Fruit fly (Drosophila melanogaster) whole organism, adult: ENCODE data around the gene CG8675.

Source experiments
- CG11617 ChIP-seq: fragments of 200-800 bp; sonication (Bioruptor generic); optimal IDR thresholded peaks from 2 replicates; lab custom pipeline; 2017; ENCODE audit warnings: mild to moderate bottlenecking, missing biosample characterization, missing genetic modification reagents, missing genetic modification characterization
- CG12768 ChIP-seq: fragments of 200-800 bp; sonication (Bioruptor generic); optimal IDR thresholded peaks from 2 replicates; lab custom pipeline; 2017; ENCODE audit warnings: missing biosample characterization, missing genetic modification characterization, mild to moderate bottlenecking, moderate library complexity, missing genetic modification reagents
- CG14711 ChIP-seq: fragments of 200-800 bp; sonication (Bioruptor generic); optimal IDR thresholded peaks from 2 replicates; lab custom pipeline; 2018; ENCODE audit warnings: missing biosample characterization, mild to moderate bottlenecking, missing genetic modification characterization, moderate library complexity
- CG1620 ChIP-seq: fragments of 200-800 bp; sonication (Bioruptor generic); optimal IDR thresholded peaks from 2 replicates; lab custom pipeline; 2016; ENCODE audit warnings: missing biosample characterization, missing genetic modification characterization
- CG33017 ChIP-seq: fragments of 200-800 bp; sonication (Bioruptor generic); optimal IDR thresholded peaks from 2 replicates; lab custom pipeline; 2018; ENCODE audit warnings: missing biosample characterization, mild to moderate bottlenecking, missing genetic modification characterization, moderate library complexity
- CG5204 ChIP-seq: fragments of 200-800 bp; sonication (Bioruptor generic); optimal IDR thresholded peaks from 2 replicates; lab custom pipeline; 2016; ENCODE audit warnings: missing biosample characterization, missing genetic modification characterization
- CG7045 ChIP-seq: fragments of 200-800 bp; sonication (Bioruptor generic); optimal IDR thresholded peaks from 2 replicates; lab custom pipeline; 2017; ENCODE audit warnings: missing biosample characterization, mild to moderate bottlenecking, missing genetic modification characterization
- CG7101 ChIP-seq: fragments of 200-800 bp; sonication (Bioruptor generic); optimal IDR thresholded peaks from 2 replicates; lab custom pipeline; 2018; ENCODE audit warnings: missing biosample characterization, mild to moderate bottlenecking, missing genetic modification characterization, moderate library complexity
- Clk ChIP-seq: fragments of 200-800 bp; sonication (Bioruptor generic); optimal IDR thresholded peaks from 2 replicates; lab custom pipeline; 2017; ENCODE audit warnings: missing biosample characterization, missing genetic modification characterization
- Crg-1 ChIP-seq: fragments of 200-800 bp; sonication (Bioruptor generic); optimal IDR thresholded peaks from 2 replicates; lab custom pipeline; 2016; ENCODE audit warnings: missing biosample characterization, missing genetic modification characterization
- Hr96 ChIP-seq: fragments of 200-800 bp; sonication (Bioruptor generic); optimal IDR thresholded peaks from 2 replicates; lab custom pipeline; 2016; ENCODE audit warnings: missing biosample characterization, missing genetic modification characterization
- Mnt ChIP-seq: fragments of 200-800 bp; sonication (Bioruptor generic); optimal IDR thresholded peaks from 2 replicates; lab custom pipeline; 2016; ENCODE audit warnings: missing biosample characterization, mild to moderate bottlenecking, missing genetic modification characterization
- bab1 ChIP-seq: fragments of 200-800 bp; sonication (Bioruptor generic); optimal IDR thresholded peaks from 3 replicates; lab custom pipeline; 2019; ENCODE audit warnings: missing biosample characterization, mild to moderate bottlenecking, missing genetic modification characterization, moderate library complexity
- cic ChIP-seq: fragments of 200-800 bp; sonication (Bioruptor generic); optimal IDR thresholded peaks from 2 replicates; lab custom pipeline; 2017; ENCODE audit warnings: missing biosample characterization, mild to moderate bottlenecking, missing genetic modification characterization, moderate library complexity
- cnc ChIP-seq, 2 experiments: fragments of >200 bp; optimal IDR thresholded peaks; 2 replicates each; lab custom pipeline; 2017
- kay ChIP-seq: fragments of 200-800 bp; sonication (Bioruptor generic); peaks from one replicate; lab custom pipeline; 2016; ENCODE audit warnings: missing biosample characterization, missing genetic modification characterization, borderline replicate concordance
- ovo ChIP-seq: fragments of 200-800 bp; sonication (Bioruptor generic); optimal IDR thresholded peaks from 2 replicates; lab custom pipeline; 2016; ENCODE audit warnings: missing biosample characterization, missing genetic modification characterization
- pad ChIP-seq: fragments of 200-800 bp; sonication (Bioruptor generic); optimal IDR thresholded peaks from 3 replicates; lab custom pipeline; 2017; ENCODE audit warnings: missing biosample characterization, missing genetic modification characterization, mild to moderate bottlenecking, moderate library complexity, missing genetic modification reagents
- tj ChIP-seq: fragments of 200-800 bp; sonication (Bioruptor generic); optimal IDR thresholded peaks from 3 replicates; lab custom pipeline; 2017; ENCODE audit warnings: missing biosample characterization, mild to moderate bottlenecking, missing genetic modification characterization, moderate library complexity
- toe ChIP-seq: fragments of 200-800 bp; sonication (Bioruptor generic); optimal IDR thresholded peaks from 2 replicates; lab custom pipeline; 2016; ENCODE audit warnings: missing biosample characterization, missing genetic modification characterization

CG8675 gene

DNA sequence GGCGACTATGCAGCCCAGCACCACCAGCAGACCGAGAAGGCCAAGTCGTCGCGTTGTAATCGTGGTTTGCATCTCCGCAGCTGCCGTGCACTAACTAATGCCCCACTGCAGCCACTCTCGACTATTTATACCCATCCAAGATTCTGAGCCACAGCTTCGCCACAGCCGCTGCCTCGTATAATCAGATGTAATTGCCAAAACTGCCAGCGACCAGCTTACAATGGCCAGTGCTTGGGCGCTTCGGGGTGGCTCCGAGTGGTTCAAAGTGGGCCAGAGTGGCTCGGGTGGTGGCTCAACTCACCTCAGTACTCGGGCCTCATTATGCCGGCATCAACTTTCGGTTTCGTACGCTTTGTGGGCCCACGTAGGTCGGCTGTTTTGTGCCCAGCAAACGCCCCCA is 25.6 kb downstream of the CG8675 start, which contains the start of gene CG34327:
Gene CG34327 (minus strand): TSS at position 101 of the 400 bp plus-strand sequence.
- no peak for TF ChIP-seq CG1620 (GFP tag; lab: Kevin White, UChicago)
- no peak for TF ChIP-seq kay
- no peak for TF ChIP-seq Crg-1 (GFP tag; lab: Kevin White, UChicago)
- TF ChIP-seq CG11617, result no peak

DNA sequence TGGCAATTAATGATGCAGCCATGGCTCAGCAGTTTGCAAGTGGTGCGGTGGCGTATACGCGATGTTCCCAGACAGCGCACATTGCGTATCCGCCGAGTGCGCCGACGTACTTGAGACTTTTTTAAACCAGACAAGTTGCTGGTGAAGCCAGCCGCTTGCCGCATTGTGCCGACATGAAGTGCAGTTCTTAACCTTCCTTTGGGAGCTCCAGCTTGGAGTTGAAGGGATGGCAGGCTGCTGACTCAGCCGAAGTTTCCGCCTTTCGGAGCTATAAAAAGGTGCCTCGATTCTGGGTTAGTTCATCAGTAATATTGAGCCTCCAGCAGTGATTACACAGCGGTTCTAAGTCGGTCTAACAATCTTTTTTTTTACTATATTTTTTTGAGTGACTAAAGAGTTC is 28.2 kb downstream of the CG8675 start, which contains the start of gene CG5172:
Gene CG5172 (plus strand): TSS at position 301 of the 400 bp plus-strand sequence.
- TF ChIP-seq Mnt, result no peak
- no peak for TF ChIP-seq CG14711 (tag; lab: Kevin White, UChicago)
- no peak for TF ChIP-seq CG33017 (tag; lab: Kevin White, UChicago)
- TF ChIP-seq ovo (GFP tag; lab: Kevin White, UChicago), result no peak
- no peak for TF ChIP-seq pad (GFP tag; lab: Kevin White, UChicago)
- TF ChIP-seq CG12768, result no peak
- no peak for TF ChIP-seq CG1620 (GFP tag; lab: Kevin White, UChicago)
- TF ChIP-seq toe (GFP tag; lab: Kevin White, UChicago), result no peak
- no peak for TF ChIP-seq cic (GFP tag; lab: Kevin White, UChicago)
- TF ChIP-seq CG7045, result no peak
- no peak for TF ChIP-seq Crg-1 (GFP tag; lab: Kevin White, UChicago)
- no peak for TF ChIP-seq tj
- no peak for TF ChIP-seq CG7101 (tag; lab: Kevin White, UChicago)
- TF ChIP-seq cnc (optimal IDR thresholded peaks at IDR 0.05; lab: Kevin White, UChicago), result no peak
- TF ChIP-seq Hr96 (GFP tag; lab: Kevin White, UChicago), result no peak
- no peak for TF ChIP-seq kay

DNA sequence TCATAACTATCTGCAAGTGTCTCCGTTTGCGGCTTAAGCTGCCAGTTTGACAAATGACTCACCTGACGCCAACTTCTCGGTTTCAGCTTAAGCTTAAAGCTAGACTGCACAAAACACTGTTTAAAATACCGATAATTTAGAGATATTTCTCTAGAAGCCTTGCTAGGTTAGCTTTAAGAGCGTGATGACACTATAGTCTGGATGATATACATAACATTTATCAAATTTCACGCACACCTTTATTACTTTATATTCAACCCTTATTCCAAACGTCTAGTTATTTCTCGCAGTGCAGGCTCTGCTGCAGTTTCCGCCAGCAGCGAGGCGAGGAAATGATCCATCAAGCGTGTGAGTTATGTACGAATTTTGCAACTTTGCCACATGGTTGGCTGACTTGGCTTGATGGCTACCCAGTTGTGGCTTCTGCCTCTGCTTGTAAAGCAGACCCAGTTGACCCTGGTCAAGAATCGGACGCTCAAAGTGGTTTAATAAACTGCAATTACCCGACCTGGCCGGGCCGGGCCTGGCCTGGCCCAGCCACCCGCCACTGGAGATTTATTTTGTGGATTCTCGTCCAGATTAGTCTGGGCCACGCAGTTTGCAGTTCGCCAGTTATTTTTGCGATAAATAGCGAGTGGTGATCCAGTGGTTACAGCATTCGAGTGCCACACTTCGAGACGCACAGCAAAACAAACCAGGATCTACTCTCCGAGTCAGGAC is 30.9 kb downstream of the CG8675 start, which contains the start of gene CG12998:
Gene CG12998 (plus strand): TSS at position 436 of the 720 bp plus-strand sequence.
- TF ChIP-seq Mnt (no peak), ovo (GFP tag; lab: Kevin White, UChicago) (no peak), Clk (GFP tag; lab: Kevin White, UChicago) (no peak), kay (no peak), CG12768 (no peak), CG7045 (no peak), CG33017 (tag; lab: Kevin White, UChicago) (no peak), CG7101 (tag; lab: Kevin White, UChicago) (no peak), CG1620 (GFP tag; lab: Kevin White, UChicago) (no peak)

DNA sequence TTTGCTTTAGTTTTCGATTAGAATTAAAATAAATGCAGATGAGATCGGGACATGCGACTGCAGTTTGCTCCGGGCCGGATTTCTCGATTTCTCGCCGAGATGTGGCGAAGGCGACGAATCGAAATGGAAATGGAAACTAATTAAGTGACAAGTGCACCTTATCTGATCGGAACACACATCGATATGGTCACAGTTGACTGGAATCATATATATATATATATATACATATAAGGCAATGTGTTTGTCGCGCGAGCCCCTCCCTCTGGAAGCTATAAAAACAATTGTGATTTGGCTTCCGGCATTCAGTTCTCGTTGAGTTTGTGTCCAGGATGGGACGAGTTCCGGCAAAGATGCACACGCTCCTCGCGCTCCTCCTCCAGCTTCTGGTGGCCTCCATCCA is 34.3 kb downstream of the CG8675 start, which contains the start of gene CG5162:
Gene CG5162 (plus strand): TSS at position 301 of the 400 bp plus-strand sequence.
- TF ChIP-seq CG33017 (tag; lab: Kevin White, UChicago) (no peak), CG7101 (tag; lab: Kevin White, UChicago) (no peak), Mnt (no peak)

DNA sequence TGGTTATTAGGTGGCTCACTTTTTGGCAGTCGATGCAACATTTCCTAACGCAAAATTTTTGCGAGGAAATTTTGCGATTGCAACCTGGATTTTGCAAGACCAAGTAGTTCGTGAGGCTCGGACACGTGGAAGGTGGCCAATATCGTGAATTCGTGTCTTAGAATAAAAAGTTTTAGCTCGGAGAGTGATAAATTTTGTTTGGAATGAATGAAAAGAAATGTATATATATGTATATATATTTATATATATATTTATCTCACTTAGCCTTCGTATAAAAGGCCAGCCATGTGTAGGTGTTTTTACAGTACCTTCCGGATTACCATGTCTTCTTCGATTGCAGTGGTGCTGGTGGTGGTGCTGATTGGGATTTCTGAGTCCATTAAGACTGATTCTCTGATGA is 37.3 kb downstream of the CG8675 start, which contains the start of gene CG18258:
Gene CG18258 (plus strand): TSS at position 301 of the 400 bp plus-strand sequence.
- TF ChIP-seq CG33017 (tag; lab: Kevin White, UChicago), result no peak
- no peak for TF ChIP-seq Clk (GFP tag; lab: Kevin White, UChicago)
- no peak for TF ChIP-seq CG7101 (tag; lab: Kevin White, UChicago)
- no peak for TF ChIP-seq CG14711 (tag; lab: Kevin White, UChicago)
- no peak for TF ChIP-seq CG12768
- TF ChIP-seq CG7045, result no peak
- no peak for TF ChIP-seq kay
- no peak for TF ChIP-seq CG5204 (GFP tag; lab: Kevin White, UChicago)
- TF ChIP-seq cic (GFP tag; lab: Kevin White, UChicago), result no peak
- TF ChIP-seq tj, result no peak
- TF ChIP-seq cnc (optimal IDR thresholded peaks at IDR 0.05; lab: Kevin White, UChicago), result no peak
- TF ChIP-seq ovo (GFP tag; lab: Kevin White, UChicago), result no peak
- no peak for TF ChIP-seq pad (GFP tag; lab: Kevin White, UChicago)
- TF ChIP-seq Crg-1 (GFP tag; lab: Kevin White, UChicago), result no peak

DNA sequence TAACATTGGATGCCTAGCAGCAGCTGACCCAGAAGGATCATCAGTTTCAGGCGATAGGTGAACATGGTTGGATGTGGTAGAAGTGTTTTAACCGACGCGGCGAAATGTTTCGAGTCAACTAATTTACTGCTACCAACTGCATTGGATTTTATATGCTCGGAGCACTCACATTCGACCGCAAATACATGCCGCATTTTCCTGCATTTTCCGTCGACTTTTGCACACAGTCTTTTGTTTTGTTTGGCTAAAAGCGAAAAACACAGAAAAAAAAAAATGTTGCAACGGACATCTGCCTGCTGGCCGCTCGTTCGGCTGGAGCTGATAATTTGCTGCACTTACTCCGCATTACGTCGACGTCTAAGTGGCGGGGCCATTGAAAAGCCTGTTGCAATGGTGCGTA is 39.4 kb downstream of the CG8675 start, which contains the start of gene CG12995:
Gene CG12995 (minus strand): TSS at position 101 of the 400 bp plus-strand sequence.
- TF ChIP-seq toe (GFP tag; lab: Kevin White, UChicago) (no peak), Clk (GFP tag; lab: Kevin White, UChicago) (no peak), tj (no peak), CG14711 (tag; lab: Kevin White, UChicago) (no peak), CG7101 (tag; lab: Kevin White, UChicago) (no peak), CG5204 (GFP tag; lab: Kevin White, UChicago) (no peak), CG1620 (GFP tag; lab: Kevin White, UChicago) (no peak), ovo (GFP tag; lab: Kevin White, UChicago) (no peak), bab1 (GFP tag; lab: Kevin White, UChicago) (no peak), kay (no peak), CG33017 (tag; lab: Kevin White, UChicago) (no peak), CG12768 (no peak), cnc (optimal IDR thresholded peaks at IDR 0.05; lab: Kevin White, UChicago) (no peak), Mnt (no peak), CG7045 (no peak), pad (GFP tag; lab: Kevin White, UChicago) (no peak), CG11617 (no peak), Crg-1 (GFP tag; lab: Kevin White, UChicago) (no peak), Hr96 (GFP tag; lab: Kevin White, UChicago) (no peak)
